Worm (Caenorhabditis elegans): ENCODE data around the gene srx-108.

Gene srx-108

DNA sequence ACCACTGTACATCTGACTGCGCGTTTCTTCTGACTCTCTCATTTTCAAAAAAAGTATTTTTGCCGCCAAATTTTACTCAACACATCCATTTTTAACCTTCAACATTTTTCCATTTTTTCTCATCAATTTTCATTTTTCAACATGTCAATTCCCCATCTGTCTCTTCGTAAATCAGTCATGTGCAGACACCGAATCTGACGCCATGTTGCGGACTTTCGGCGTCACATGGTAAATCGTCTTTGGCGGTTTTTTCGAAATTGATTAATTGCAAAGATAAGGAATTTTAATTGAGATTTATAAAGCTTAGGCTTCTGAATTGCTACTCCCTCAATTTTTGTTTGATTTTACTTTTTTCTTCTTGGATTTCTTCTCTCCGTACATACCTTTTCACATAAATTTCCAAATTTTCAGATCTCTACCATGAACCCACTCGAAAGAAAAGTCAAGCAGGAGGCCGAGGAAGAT lies 22.6 kb upstream of the srx-108 start, which contains the start of gene F19B10.1 (continued):
- TF ChIP-seq lin-13 (GFP tag; optimal IDR thresholded peaks at IDR 0.05) (peak; percentile 41), cey-2 (tag; optimal IDR thresholded peaks at IDR 0.05; ENCODE audit: borderline replicate concordance, insufficient read depth) (no peak), F44E2.7 (GFP tag; IDR thresholded peaks at IDR 0.05) (no peak), snpc-1.2 (GFP tag; IDR thresholded peaks at IDR 0.05) (no peak), dmd-6 (GFP tag; IDR thresholded peaks at IDR 0.05) (peak; percentile 63), jun-1 (tag; optimal IDR thresholded peaks at IDR 0.05) (no peak), ceh-28 (tag; optimal IDR thresholded peaks at IDR 0.05) (no peak), unc-62 (GFP tag; optimal IDR thresholded peaks at IDR 0.05 in 1 of 2) (peak in 1 of 2 experiments; percentile 79), unc-62 (tag; optimal IDR thresholded peaks at IDR 0.05) (no peak), nhr-77 (tag; optimal IDR thresholded peaks at IDR 0.05) (peak; percentile 8)

DNA sequence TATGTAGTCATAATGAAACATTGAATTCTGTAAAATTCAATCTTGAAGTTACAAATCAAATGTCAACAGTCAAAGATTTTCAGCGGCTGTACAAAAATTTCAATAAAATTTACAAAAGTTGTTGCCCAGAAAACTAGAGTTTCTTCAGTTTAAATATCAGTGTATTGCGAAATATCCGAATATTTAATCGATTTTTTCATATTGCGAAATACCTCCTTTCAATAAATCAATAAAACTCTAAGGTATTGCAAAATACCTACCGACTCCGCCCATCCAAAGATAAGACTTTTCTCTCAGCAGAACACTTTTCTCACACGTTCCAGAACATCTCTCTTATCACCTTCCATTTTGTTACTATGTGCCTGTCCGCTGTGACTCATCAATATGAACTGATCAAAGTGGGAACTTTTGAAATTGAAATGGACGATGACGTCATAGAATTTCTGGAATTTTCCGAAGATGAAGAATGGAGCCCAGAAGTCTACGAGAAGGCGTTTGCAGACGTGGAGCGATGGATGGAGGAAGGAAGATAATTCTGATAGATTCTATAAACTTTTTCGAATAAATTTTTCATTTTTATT lies 20.8 kb upstream of the srx-108 start:
- TF ChIP-seq snpc-4 (tag; optimal IDR thresholded peaks at IDR 0.05) (no peak), lin-38 (GFP tag; IDR thresholded peaks at IDR 0.05) (no peak), tag-97 (GFP tag; IDR thresholded peaks at IDR 0.05) (no peak), ceh-28 (tag; optimal IDR thresholded peaks at IDR 0.05) (peak; percentile 40), dmd-6 (GFP tag; IDR thresholded peaks at IDR 0.05) (peak; percentile 42; the same call in 1 of the 2 replicates), ZK337.2 (GFP tag; IDR thresholded peaks at IDR 0.05) (no peak), zag-1 (tag; optimal IDR thresholded peaks at IDR 0.05) (no peak), pqm-1 (tag; optimal IDR thresholded peaks at IDR 0.05) (peak; percentile 5), daf-16 (GFP tag; optimal IDR thresholded peaks at IDR 0.05) (no peak), daf-16 (tag; optimal IDR thresholded peaks at IDR 0.05) (peak; percentile 21), nhr-10 (tag; optimal IDR thresholded peaks at IDR 0.05) (no peak), lim-7 (GFP tag; IDR thresholded peaks at IDR 0.05) (no peak)

DNA sequence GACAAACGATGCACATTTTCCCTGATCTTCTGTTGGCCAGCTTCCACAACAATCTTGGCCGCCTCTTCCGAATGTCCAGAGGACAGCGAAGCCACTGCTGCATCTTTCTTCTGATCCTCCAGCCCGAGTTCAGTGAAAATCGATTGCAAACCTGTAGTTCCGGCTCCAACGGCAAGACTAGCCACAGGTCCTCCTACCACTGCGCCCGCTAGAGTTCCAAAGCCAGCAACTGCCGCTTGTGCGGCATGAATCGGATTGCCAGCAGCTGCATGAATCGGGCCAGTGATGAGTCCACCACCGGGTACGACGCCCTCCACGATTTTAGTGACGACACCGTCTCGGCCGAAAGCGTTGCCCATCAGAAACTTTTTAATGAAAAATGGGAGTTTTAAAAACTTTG lies 17.1 kb upstream of the srx-108 start, which contains the start of gene ifas-1:
TSS of gene ifas-1 (minus strand) at position 387 of the 400 bp plus-strand sequence.
- TF ChIP-seq vab-7 (GFP tag; IDR thresholded peaks at IDR 0.05), result no peak
- TF ChIP-seq set-16 (GFP tag; IDR thresholded peaks at IDR 0.05), result peak; percentile 70

DNA sequence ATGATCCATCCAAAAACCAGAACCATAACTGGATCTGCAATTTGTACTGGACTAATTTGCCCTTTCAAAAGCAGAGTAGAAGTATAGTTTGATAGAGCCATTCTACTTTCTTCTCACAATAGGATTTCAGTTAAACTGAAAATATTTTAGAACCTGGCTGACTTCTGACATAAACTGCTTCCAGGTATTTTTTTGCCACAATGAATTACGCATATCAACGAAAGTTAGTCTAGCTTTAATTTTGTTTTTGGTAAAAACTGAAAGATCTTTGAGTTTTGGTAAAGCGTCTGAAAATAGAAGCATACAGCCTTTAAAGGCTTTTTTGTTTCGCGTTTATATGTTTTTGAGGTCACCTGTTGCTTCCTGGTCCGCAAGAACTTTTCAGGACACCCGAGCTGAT lies 14.8 kb upstream of the srx-108 start, which contains the start of gene srx-101:
TSS of gene srx-101 (minus strand) at position 101 of the 400 bp plus-strand sequence.
- TF ChIP-seq ceh-20 (GFP tag; IDR thresholded peaks at IDR 0.05) (no peak), aha-1 (tag) (peak; percentile 34)

DNA sequence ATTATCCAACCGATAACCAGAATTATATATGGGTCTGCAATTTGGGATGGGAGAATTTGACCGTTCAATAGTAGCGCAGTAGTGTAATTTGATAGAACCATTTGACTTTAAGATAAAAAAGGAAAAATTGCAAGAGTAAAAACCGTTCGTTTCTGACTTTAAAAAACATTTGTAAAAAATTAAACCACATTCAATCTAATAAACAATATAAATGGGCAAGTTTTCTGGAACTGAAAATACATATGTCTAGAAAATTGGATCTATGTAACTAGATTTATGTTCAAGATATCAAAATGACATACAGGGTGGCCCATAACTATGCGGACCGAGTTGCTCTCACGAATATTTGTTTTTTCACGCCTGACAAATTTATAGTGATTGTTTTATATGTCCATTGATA lies 10.8 kb upstream of the srx-108 start, which contains the start of gene srx-102:
TSS of gene srx-102 (minus strand) at position 101 of the 400 bp plus-strand sequence.
- TF ChIP-seq php-3 (GFP tag; IDR thresholded peaks at IDR 0.05) (no peak), unc-62 (GFP tag; optimal IDR thresholded peaks at IDR 0.05 in 1 of 2) (peak in 1 of 2 experiments; percentile 45), unc-62 (tag; optimal IDR thresholded peaks at IDR 0.05) (no peak), T20F7.1 (GFP tag; optimal IDR thresholded peaks at IDR 0.05) (no peak)

DNA sequence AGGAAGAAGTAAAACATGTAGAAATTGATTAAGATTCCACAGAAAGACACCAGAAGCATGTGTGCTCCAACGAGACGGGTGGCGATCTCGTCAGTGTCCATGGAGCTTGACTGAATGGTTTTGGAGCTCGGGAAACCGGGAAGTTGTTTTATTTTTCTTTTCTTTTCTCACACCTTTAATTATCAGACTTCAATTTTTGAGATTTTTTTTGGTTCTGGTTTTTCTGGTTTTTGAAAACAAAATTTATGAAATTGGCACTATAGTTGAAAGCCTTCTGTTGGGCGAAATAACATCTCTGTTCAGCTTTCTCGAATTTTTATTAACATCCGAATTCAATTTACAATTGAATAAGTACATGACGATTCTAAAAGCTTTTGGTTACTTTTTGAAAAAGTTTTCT lies 5.8 kb upstream of the srx-108 start, which contains the start of gene srx-104:
TSS of gene srx-104 (minus strand) at position 101 of the 400 bp plus-strand sequence.
- TF ChIP-seq aha-1 (tag), result no peak
- TF ChIP-seq mxl-3 (GFP tag; optimal IDR thresholded peaks at IDR 0.05), result no peak
- no peak for TF ChIP-seq daf-12 (tag; optimal IDR thresholded peaks at IDR 0.05)
- no peak for TF ChIP-seq lir-3 (tag; optimal IDR thresholded peaks at IDR 0.05)
- no peak for TF ChIP-seq fkh-10 (GFP tag; optimal IDR thresholded peaks at IDR 0.05)
- TF ChIP-seq arid-1 (GFP tag; conservative IDR thresholded peaks at IDR 0.05), result no peak
- TF ChIP-seq dmd-6 (GFP tag; IDR thresholded peaks at IDR 0.05), result no peak
- TF ChIP-seq lim-7 (GFP tag; IDR thresholded peaks at IDR 0.05), result no peak
- TF ChIP-seq nhr-25 (tag; optimal IDR thresholded peaks at IDR 0.05; ENCODE audit: borderline replicate concordance, insufficient read depth), result no peak
- TF ChIP-seq ztf-11 (tag; optimal IDR thresholded peaks at IDR 0.05), result no peak
- TF ChIP-seq daf-19 (GFP tag; conservative IDR thresholded peaks at IDR 0.05), result no peak
- no peak for TF ChIP-seq ceh-20 (GFP tag; IDR thresholded peaks at IDR 0.05)
- no peak for TF ChIP-seq nhr-77 (tag; optimal IDR thresholded peaks at IDR 0.05)
- no peak for TF ChIP-seq skn-1 (tag; optimal IDR thresholded peaks at IDR 0.05)
- no peak for TF ChIP-seq Y75B8A.6 (GFP tag; IDR thresholded peaks at IDR 0.05)
- TF ChIP-seq nhr-28 (tag; optimal IDR thresholded peaks at IDR 0.05), result no peak
